Fruit fly (Drosophila melanogaster) whole organism, embryonic: ENCODE measurements around the gene GstD8.

Source experiments
- Abd-B ChIP-seq: fragments of 200-800 bp; sonication (Bioruptor generic); optimal IDR thresholded peaks from 2 replicates; lab custom pipeline; 2018; ENCODE audit warnings: missing biosample characterization, mild to moderate bottlenecking, missing genetic modification characterization, moderate library complexity
- Adf1 ChIP-seq: fragments of 200-800 bp; sonication (Bioruptor generic); IDR thresholded peaks from 2 replicates; pipeline ENCODE4 v1.3.6; 2022; ENCODE audit warnings: missing biosample characterization, missing genetic modification characterization
- CG10147 ChIP-seq: fragments of 200-800 bp; sonication (Bioruptor generic); optimal IDR thresholded peaks from 2 replicates; lab custom pipeline; 2019; ENCODE audit warnings: missing biosample characterization, mild to moderate bottlenecking, missing genetic modification characterization, moderate library complexity
- CG1024 ChIP-seq: fragments of 200-800 bp; sonication (Bioruptor generic); IDR thresholded peaks from 2 replicates; pipeline ENCODE4 v1.3.6; 2022; ENCODE audit warnings: missing biosample characterization, missing genetic modification characterization
- CG12071 ChIP-seq: fragments of 200-800 bp; sonication (Bioruptor generic); optimal IDR thresholded peaks from 3 replicates; lab custom pipeline; 2018; ENCODE audit warnings: missing biosample characterization, mild to moderate bottlenecking, missing genetic modification characterization
- CG12299 ChIP-seq: fragments of 200-800 bp; sonication (Bioruptor generic); optimal IDR thresholded peaks from 2 replicates; lab custom pipeline; 2018; ENCODE audit warnings: missing biosample characterization, mild to moderate bottlenecking, missing genetic modification characterization
- CG14441 ChIP-seq: fragments of 200-800 bp; sonication (Bioruptor generic); IDR thresholded peaks from 2 replicates; pipeline ENCODE4 v1.3.6; 2022; ENCODE audit warnings: missing biosample characterization, missing genetic modification characterization
- CG17186 ChIP-seq: fragments of 200-800 bp; sonication (Bioruptor generic); optimal IDR thresholded peaks from 3 replicates; lab custom pipeline; 2017; ENCODE audit warnings: missing biosample characterization, missing genetic modification reagents, missing genetic modification characterization
- CG2116 ChIP-seq: fragments of 200-800 bp; sonication (Bioruptor generic); optimal IDR thresholded peaks from 3 replicates; lab custom pipeline; 2018; ENCODE audit warnings: missing biosample characterization, mild to moderate bottlenecking, missing genetic modification characterization
- CG2120 ChIP-seq: fragments of 200-800 bp; sonication (Bioruptor generic); optimal IDR thresholded peaks from 3 replicates; lab custom pipeline; 2016; ENCODE audit warnings: missing biosample characterization, missing genetic modification characterization
- CG3281 ChIP-seq: fragments of 200-800 bp; sonication (Bioruptor generic); optimal IDR thresholded peaks from 3 replicates; lab custom pipeline; 2017; ENCODE audit warnings: missing biosample characterization, mild to moderate bottlenecking, missing genetic modification characterization
- CG34376 ChIP-seq: fragments of 200-800 bp; sonication (Bioruptor generic); optimal IDR thresholded peaks from 2 replicates; lab custom pipeline; 2018; ENCODE audit warnings: missing biosample characterization, mild to moderate bottlenecking, missing genetic modification characterization
- CG3995 ChIP-seq: fragments of 200-800 bp; sonication (Bioruptor generic); optimal IDR thresholded peaks from 3 replicates; lab custom pipeline; 2016; ENCODE audit warnings: missing biosample characterization, missing genetic modification characterization
- CG7745 ChIP-seq: fragments of 200-800 bp; sonication (Bioruptor generic); optimal IDR thresholded peaks from 2 replicates; lab custom pipeline; 2018; ENCODE audit warnings: missing biosample characterization, mild to moderate bottlenecking, missing genetic modification characterization, moderate library complexity
- CG8924 ChIP-seq: fragments of 200-800 bp; optimal IDR thresholded peaks from 3 replicates; lab custom pipeline; 2019; ENCODE audit warnings: missing biosample characterization, mild to moderate bottlenecking, missing genetic modification characterization, moderate library complexity
- CTCF ChIP-seq: fragments of 200-800 bp; sonication (Bioruptor generic); optimal IDR thresholded peaks from 2 replicates; lab custom pipeline; 2017; ENCODE audit warnings: missing biosample characterization, mild to moderate bottlenecking, missing genetic modification characterization, moderate library complexity
- Dref ChIP-seq: fragments of 200-800 bp; sonication (Bioruptor generic); IDR thresholded peaks from 2 replicates; pipeline ENCODE4 v1.3.6; 2022; ENCODE audit warnings: missing biosample characterization, missing genetic modification characterization
- E2f2 ChIP-seq: fragments of 200-800 bp; sonication (Bioruptor generic); IDR thresholded peaks from 2 replicates; pipeline ENCODE4 v1.3.6; 2022; ENCODE audit warnings: missing biosample characterization, missing genetic modification characterization
- Fer1 ChIP-seq: fragments of 200-800 bp; sonication (Bioruptor generic); optimal IDR thresholded peaks from 2 replicates; lab custom pipeline; 2017; ENCODE audit warnings: missing biosample characterization, mild to moderate bottlenecking, missing genetic modification characterization
- HLH4C ChIP-seq: fragments of 200-800 bp; sonication (Bioruptor generic); IDR thresholded peaks from 3 replicates; pipeline ENCODE4 v1.3.6; 2022; ENCODE audit warnings: missing biosample characterization, missing genetic modification characterization; ENCODE audit not compliant: partially characterized antibody
- HLH54F ChIP-seq: fragments of 200-800 bp; sonication (Bioruptor generic); optimal IDR thresholded peaks from 3 replicates; lab custom pipeline; 2016; ENCODE audit warnings: missing biosample characterization, missing genetic modification characterization
- HmgD ChIP-seq: fragments of 200-800 bp; sonication (Bioruptor generic); optimal IDR thresholded peaks from 3 replicates; lab custom pipeline; 2016; ENCODE audit warnings: missing biosample characterization, missing genetic modification characterization
- Hmr ChIP-seq: fragments of 200-800 bp; sonication (Bioruptor generic); optimal IDR thresholded peaks from 3 replicates; lab custom pipeline; 2017; ENCODE audit warnings: mild to moderate bottlenecking, missing biosample characterization, missing genetic modification reagents, missing genetic modification characterization
- MBD-R2 ChIP-seq: fragments of 200-800 bp; sonication (Bioruptor generic); IDR thresholded peaks from 2 replicates; pipeline ENCODE4 v1.3.6; 2022; ENCODE audit warnings: missing biosample characterization, missing genetic modification characterization
- Max ChIP-seq: fragments of 200-800 bp; sonication (Bioruptor generic); optimal IDR thresholded peaks from 2 replicates; lab custom pipeline; 2016; ENCODE audit warnings: missing biosample characterization, mild to moderate bottlenecking, missing genetic modification characterization
- Med ChIP-seq: fragments of 200-800 bp; sonication (Bioruptor generic); peaks from one replicate; lab custom pipeline; 2016; ENCODE audit warnings: missing biosample characterization, missing genetic modification characterization, mild to moderate bottlenecking, inconsistent platforms, moderate library complexity
- Nf-YC ChIP-seq: fragments of 200-800 bp; optimal IDR thresholded peaks from 3 replicates; lab custom pipeline; 2019; ENCODE audit warnings: missing biosample characterization, mild to moderate bottlenecking, missing genetic modification characterization, moderate library complexity
- Sry-δ ChIP-seq: fragments of 200-800 bp; sonication (Bioruptor generic); optimal IDR thresholded peaks from 2 replicates; lab custom pipeline; 2016; ENCODE audit warnings: missing biosample characterization, missing genetic modification characterization
- Stat92E ChIP-seq, 3 experiments: fragments of >200 bp in 2 of 3; fragments of 200-800 bp in 1 of 3; sonication (Bioruptor generic) in 1 of 3; optimal IDR thresholded peaks; 2 replicates each; lab custom pipeline; 2017 to 2019; ENCODE audit warnings: missing biosample characterization in 3 of 3, missing genetic modification characterization in 3 of 3, mild to moderate bottlenecking in 1 of 3, moderate library complexity in 1 of 3
- Taf1 ChIP-seq: fragments of 200-800 bp; sonication (Bioruptor generic); IDR thresholded peaks from 2 replicates; pipeline ENCODE4 v1.3.6; 2022; ENCODE audit warnings: missing biosample characterization, missing genetic modification characterization
- Xrp1 ChIP-seq: fragments of 200-800 bp; sonication (Bioruptor generic); IDR thresholded peaks from 2 replicates; pipeline ENCODE4 v1.3.6; 2022; ENCODE audit warnings: missing biosample characterization, missing genetic modification characterization
- amos ChIP-seq: fragments of 200-800 bp; sonication (Bioruptor generic); IDR thresholded peaks from 2 replicates; pipeline ENCODE4 v1.3.6; 2022; ENCODE audit warnings: missing biosample characterization, missing genetic modification characterization; ENCODE audit not compliant: partially characterized antibody
- chinmo ChIP-seq: fragments of 200-800 bp; sonication (Bioruptor generic); IDR thresholded peaks from 4 replicates; pipeline ENCODE4 v1.3.6; 2022; ENCODE audit warnings: missing biosample characterization, missing genetic modification characterization; ENCODE audit not compliant: partially characterized antibody
- exex ChIP-seq: fragments of 200-800 bp; sonication (Bioruptor generic); optimal IDR thresholded peaks from 4 replicates; lab custom pipeline; 2018; ENCODE audit warnings: missing biosample characterization, mild to moderate bottlenecking, missing genetic modification characterization, moderate library complexity
- insv ChIP-seq, 2 experiments: fragments of 200-800 bp; sonication (Bioruptor generic); optimal IDR thresholded peaks; 3 replicates each; lab custom pipeline; 2016 to 2018; ENCODE audit warnings: missing biosample characterization in 2 of 2, missing genetic modification characterization in 2 of 2
- inv ChIP-seq: fragments of 200-800 bp; sonication (Bioruptor generic); IDR thresholded peaks from 2 replicates; pipeline ENCODE4 v1.3.6; 2022; ENCODE audit warnings: missing biosample characterization, missing genetic modification characterization; ENCODE audit not compliant: partially characterized antibody
- kni ChIP-seq: fragments of 200-800 bp; sonication (Bioruptor generic); optimal IDR thresholded peaks from 3 replicates; lab custom pipeline; 2017; ENCODE audit warnings: mild to moderate bottlenecking, missing biosample characterization, missing genetic modification reagents, missing genetic modification characterization
- knrl ChIP-seq: fragments of 200-800 bp; sonication (Bioruptor generic); IDR thresholded peaks from 3 replicates; pipeline ENCODE4 v1.3.6; 2022; ENCODE audit warnings: missing biosample characterization, missing genetic modification characterization; ENCODE audit not compliant: partially characterized antibody
- luna ChIP-seq: fragments of 200-800 bp; sonication (Bioruptor generic); optimal IDR thresholded peaks from 2 replicates; lab custom pipeline; 2016; ENCODE audit warnings: missing biosample characterization, missing genetic modification characterization
- nerfin-1 ChIP-seq: fragments of 200-800 bp; sonication (Bioruptor generic); optimal IDR thresholded peaks from 3 replicates; lab custom pipeline; 2019; ENCODE audit warnings: missing biosample characterization, mild to moderate bottlenecking, missing genetic modification characterization, moderate library complexity
- nmo ChIP-seq: fragments of 200-800 bp; sonication (Bioruptor generic); optimal IDR thresholded peaks from 2 replicates; lab custom pipeline; 2018; ENCODE audit warnings: missing biosample characterization, mild to moderate bottlenecking, missing genetic modification characterization, moderate library complexity
- repo ChIP-seq: fragments of 200-800 bp; sonication (Bioruptor generic); optimal IDR thresholded peaks from 2 replicates; lab custom pipeline; 2016; ENCODE audit warnings: missing biosample characterization, missing genetic modification characterization
- sd ChIP-seq: fragments of 200-800 bp; sonication (Bioruptor generic); optimal IDR thresholded peaks from 3 replicates; lab custom pipeline; 2018; ENCODE audit warnings: missing biosample characterization, mild to moderate bottlenecking, missing genetic modification characterization, moderate library complexity
- sens-2 ChIP-seq: fragments of 200-800 bp; sonication (Bioruptor generic); IDR thresholded peaks from 2 replicates; pipeline ENCODE4 v1.3.6; 2022; ENCODE audit warnings: missing biosample characterization, missing genetic modification characterization
- slou ChIP-seq: fragments of 200-800 bp; sonication (Bioruptor generic); optimal IDR thresholded peaks from 3 replicates; lab custom pipeline; 2016; ENCODE audit warnings: missing biosample characterization, missing genetic modification characterization
- sug ChIP-seq: fragments of 200-800 bp; optimal IDR thresholded peaks from 2 replicates; lab custom pipeline; 2019; ENCODE audit warnings: missing biosample characterization, mild to moderate bottlenecking, missing genetic modification characterization, moderate library complexity
- trem ChIP-seq: fragments of 200-800 bp; optimal IDR thresholded peaks from 3 replicates; lab custom pipeline; 2019; ENCODE audit warnings: missing biosample characterization, mild to moderate bottlenecking, missing genetic modification characterization, moderate library complexity
- unc-4 ChIP-seq: fragments of 200-800 bp; sonication (Bioruptor generic); IDR thresholded peaks from 2 replicates; pipeline ENCODE4 v1.3.6; 2022; ENCODE audit warnings: missing biosample characterization, missing genetic modification characterization; ENCODE audit not compliant: partially characterized antibody
- wek ChIP-seq: fragments of 200-800 bp; sonication (Bioruptor generic); optimal IDR thresholded peaks from 3 replicates; lab custom pipeline; 2018; ENCODE audit warnings: missing biosample characterization, mild to moderate bottlenecking, missing genetic modification characterization, moderate library complexity
- zen ChIP-seq: fragments of 200-800 bp; sonication (Bioruptor generic); optimal IDR thresholded peaks from 3 replicates; lab custom pipeline; 2018; ENCODE audit warnings: missing biosample characterization, mild to moderate bottlenecking, missing genetic modification characterization, moderate library complexity

Gene GstD8

dm6 chr3R:12408160-12408559, 28.4 kb downstream of the GstD8 start, which contains the start of gene CG5196 (continued):
- TF ChIP-seq Adf1: peak; percentile 36; the same call in 1 of the 2 replicates
- peak; percentile 87 for TF ChIP-seq E2f2 (GFP tag; lab: Robert Waterston, UW)
- peak; percentile 8 for TF ChIP-seq CTCF
- no peak for TF ChIP-seq sens-2
- TF ChIP-seq CG10147 (GFP tag; lab: Kevin White, UChicago): peak; percentile 13
- peak; percentile 70 for TF ChIP-seq HLH4C (GFP tag; lab: Robert Waterston, UW)
- no peak for TF ChIP-seq luna
- TF ChIP-seq Xrp1 (GFP tag; lab: Robert Waterston, UW): 0 out of 2 replicates have a peak, but pooled peaks have one; percentile 12
- no peak for TF ChIP-seq slou (GFP tag; lab: Kevin White, UChicago)
- peak; percentile 17 for TF ChIP-seq CG8924 (tag; lab: Kevin White, UChicago)
- TF ChIP-seq repo: peak; percentile 9
- peak; percentile 24 for TF ChIP-seq CG12299
- peak; percentile 67; the same call in 1 of the 4 replicates for TF ChIP-seq chinmo (GFP tag; lab: Robert Waterston, UW)
- TF ChIP-seq CG2116 (GFP tag; lab: Kevin White, UChicago): peak; percentile 73
- TF ChIP-seq inv (GFP tag; lab: Robert Waterston, UW): peak; percentile 51; the same call in 1 of the 2 replicates
- TF ChIP-seq CG34376 (GFP tag; lab: Kevin White, UChicago): peak; percentile 23
- TF ChIP-seq CG1024: no peak
- peak; percentile 4 for TF ChIP-seq Max (GFP tag; lab: Kevin White, UChicago)
- TF ChIP-seq Dref (GFP tag; lab: Robert Waterston, UW): peak; percentile 93
- no peak for TF ChIP-seq HmgD
- peak; percentile 89 for TF ChIP-seq zen (tag; lab: Kevin White, UChicago)
- peak; percentile 51 for TF ChIP-seq sug (tag; lab: Kevin White, UChicago)
- TF ChIP-seq CG3281 (GFP tag; lab: Kevin White, UChicago): no peak
- TF ChIP-seq unc-4 (GFP tag; lab: Robert Waterston, UW): peak; percentile 73
- peak; percentile 33 for TF ChIP-seq nerfin-1 (tag; lab: Kevin White, UChicago)
- peak; percentile 49 for TF ChIP-seq Med (GFP tag; lab: Kevin White, UChicago)
- TF ChIP-seq knrl (GFP tag; lab: Robert Waterston, UW): peak; percentile 66
- TF ChIP-seq Stat92E (GFP tag; optimal IDR thresholded peaks at IDR 0.05; lab: Kevin White, UChicago): peak in 1 of 3 experiments; percentile 44
- no peak for TF ChIP-seq Taf1 (GFP tag; lab: Robert Waterston, UW)
- TF ChIP-seq Abd-B (GFP tag; lab: Kevin White, UChicago): peak; percentile 43
- TF ChIP-seq CG7745 (tag; lab: Kevin White, UChicago): no peak
- TF ChIP-seq Hmr: peak; percentile 41
- peak; percentile 95 for TF ChIP-seq MBD-R2
- peak; percentile 9 for TF ChIP-seq wek (GFP tag; lab: Kevin White, UChicago)
- no peak for TF ChIP-seq CG14441 (GFP tag; lab: Robert Waterston, UW)
- TF ChIP-seq Nf-YC (tag; lab: Kevin White, UChicago): peak; percentile 31
- TF ChIP-seq insv (GFP tag; optimal IDR thresholded peaks at IDR 0.05; lab: Kevin White, UChicago): peak in 1 of 2 experiments; percentile 53
- peak; percentile 34 for TF ChIP-seq kni (GFP tag; lab: Kevin White, UChicago)
- TF ChIP-seq trem (tag; lab: Kevin White, UChicago): peak; percentile 76
- peak; percentile 76 for TF ChIP-seq amos (GFP tag; lab: Robert Waterston, UW)
- TF ChIP-seq Fer1 (GFP tag; lab: Kevin White, UChicago): peak; percentile 38
- TF ChIP-seq HLH54F (GFP tag; lab: Kevin White, UChicago): no peak
- TF ChIP-seq CG2120 (GFP tag; lab: Kevin White, UChicago): peak; percentile 23
- peak; percentile 78 for TF ChIP-seq CG3995 (GFP tag; lab: Kevin White, UChicago)
- TF ChIP-seq CG12071: no peak
- TF ChIP-seq Sry-δ: peak; percentile 56
- peak; percentile 30 for TF ChIP-seq sd (tag; lab: Kevin White, UChicago)
- peak; percentile 64 for TF ChIP-seq exex (tag; lab: Kevin White, UChicago)
- TF ChIP-seq nmo (GFP tag; lab: Kevin White, UChicago): peak; percentile 31
- peak; percentile 49 for TF ChIP-seq CG17186 (GFP tag; lab: Kevin White, UChicago)
